Worm (Caenorhabditis elegans): ENCODE data around the gene nhr-93.

ce11 chrV:3579795-3580194, 41.6 kb upstream of the nhr-93 start:
- TF ChIP-seq lin-13 (tag; optimal IDR thresholded peaks at IDR 0.05) (no peak), snpc-4 (tag; optimal IDR thresholded peaks at IDR 0.05) (no peak), nhr-12 (tag; optimal IDR thresholded peaks at IDR 0.05) (no peak), nhr-76 (tag; optimal IDR thresholded peaks at IDR 0.05) (no peak), mab-5 (tag; optimal IDR thresholded peaks at IDR 0.05) (no peak), ceh-83 (GFP tag; optimal IDR thresholded peaks at IDR 0.05) (no peak), nhr-28 (tag; optimal IDR thresholded peaks at IDR 0.05) (no peak), ceh-43 (GFP tag; optimal IDR thresholded peaks at IDR 0.05) (no peak), cnd-1 (tag; optimal IDR thresholded peaks at IDR 0.05) (no peak), mep-1 (tag; optimal IDR thresholded peaks at IDR 0.05) (no peak), unc-39 (tag; optimal IDR thresholded peaks at IDR 0.05) (no peak), tbx-8 (GFP tag; optimal IDR thresholded peaks at IDR 0.05) (no peak), flh-1 (GFP tag; optimal IDR thresholded peaks at IDR 0.05) (no peak)
